Worm (Caenorhabditis elegans) whole organism, midembryonic: Measurements from ENCODE around the gene cdl-1.

ENCODE experiments used
- T22C8.4 ChIP-seq: fragments of 200-800 bp; sonication (Bioruptor generic); IDR thresholded peaks from 2 replicates; pipeline ENCODE4 v1.3.6; 2022; ENCODE audit warnings: missing genetic modification characterization, missing compliant biosample characterization
- flt-1 ChIP-seq: fragments of 200-800 bp; sonication (Bioruptor generic); IDR thresholded peaks from 2 replicates; pipeline ENCODE4 v1.3.6; 2022; ENCODE audit warnings: missing genetic modification characterization, missing compliant biosample characterization
- klf-2 ChIP-seq: fragments of 200-800 bp; sonication (Bioruptor generic); conservative IDR thresholded peaks from 2 replicates; pipeline ENCODE4 v1.3.6; 2022; ENCODE audit warnings: missing genetic modification reagents, missing genetic modification characterization, missing compliant biosample characterization
- med-1 ChIP-seq: sonication (generic microtip); optimal IDR thresholded peaks from 2 replicates; lab custom pipeline; 2017; ENCODE audit warnings: missing genetic modification characterization, mild to moderate bottlenecking, missing compliant biosample characterization, antibody characterized with exemption, missing genetic modification reagents; ENCODE audit not compliant: insufficient read depth
- ref-1 ChIP-seq: fragments of 200-800 bp; sonication (Bioruptor generic); conservative IDR thresholded peaks from 2 replicates; pipeline ENCODE4 v1.3.6; 2022; ENCODE audit warnings: missing genetic modification reagents, missing genetic modification characterization, missing compliant biosample characterization
- tab-1 ChIP-seq: fragments of 200-800 bp; sonication (Bioruptor generic); IDR thresholded peaks from 2 replicates; pipeline ENCODE4 v1.3.6; 2022; ENCODE audit warnings: missing genetic modification characterization, missing compliant biosample characterization
- ztf-23 ChIP-seq: fragments of 200-800 bp; sonication (Bioruptor generic); IDR thresholded peaks from 2 replicates; pipeline ENCODE4 v1.3.6; 2022; ENCODE audit warnings: missing genetic modification reagents, missing genetic modification characterization, missing compliant biosample characterization

DNA sequence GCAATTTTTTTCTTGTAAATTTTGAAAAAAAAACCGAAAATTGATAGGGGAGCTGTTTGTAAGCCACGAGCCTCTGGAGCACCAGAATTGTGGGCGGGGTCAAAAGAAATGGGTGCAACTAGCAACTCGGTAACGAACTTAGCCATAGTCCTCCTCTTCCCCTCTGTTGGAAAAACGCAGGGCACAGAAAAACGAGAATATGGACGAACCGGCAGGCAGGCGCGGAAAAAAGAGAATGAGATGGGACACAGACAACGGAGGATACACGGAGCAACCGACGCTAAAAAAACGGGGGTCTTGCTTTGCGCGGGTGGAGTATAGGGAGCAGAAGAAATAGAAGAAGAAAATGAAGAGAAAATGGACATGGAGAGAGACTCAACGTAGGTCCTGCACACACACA is 23.6 kb upstream of the cdl-1 start:
- no peak for TF ChIP-seq ref-1 (GFP tag; lab: Robert Waterston, UW)
- no peak for TF ChIP-seq med-1 (GFP tag; lab: Kevin White, UChicago)
- no peak for TF ChIP-seq flt-1 (GFP tag; lab: Robert Waterston, UW)
- no peak for TF ChIP-seq T22C8.4 (GFP tag; lab: Robert Waterston, UW)
- TF ChIP-seq tab-1 (GFP tag; lab: Robert Waterston, UW) = no peak
- no peak for TF ChIP-seq ztf-23 (GFP tag; lab: Robert Waterston, UW)
- no peak for TF ChIP-seq klf-2 (GFP tag; lab: Robert Waterston, UW)
